Worm (Caenorhabditis elegans) whole organism, late embryonic: ENCODE data around the gene rtfo-1.

Experiments
- C08G9.2 ChIP-seq: sonication (generic microtip); optimal IDR thresholded peaks from 2 replicates; lab custom pipeline; 2016; ENCODE audit warnings: mild to moderate bottlenecking, missing genetic modification characterization, moderate library complexity, missing compliant biosample characterization
- C38D4.7 ChIP-seq: fragments of 200-800 bp; sonication (Bioruptor generic); optimal IDR thresholded peaks from 2 replicates; lab custom pipeline; 2018; ENCODE audit warnings: mild to moderate bottlenecking, missing genetic modification characterization, moderate library complexity, missing compliant biosample characterization
- T23F11.4 ChIP-seq: fragments of 200-800 bp; sonication (Bioruptor generic); optimal IDR thresholded peaks from 2 replicates; lab custom pipeline; 2018; ENCODE audit warnings: mild to moderate bottlenecking, missing genetic modification characterization, missing compliant biosample characterization
- ahr-1 ChIP-seq: sonication (generic microtip); optimal IDR thresholded peaks from 2 replicates; lab custom pipeline; 2016; ENCODE audit warnings: missing genetic modification characterization, missing compliant biosample characterization
- ceh-14 ChIP-seq: sonication (generic microtip); optimal IDR thresholded peaks from 2 replicates; lab custom pipeline; 2016; ENCODE audit warnings: missing genotype, missing genetic modification characterization, missing compliant biosample characterization
- ceh-18 ChIP-seq: sonication (generic microtip); optimal IDR thresholded peaks from 2 replicates; lab custom pipeline; 2016; ENCODE audit warnings: missing genetic modification characterization, missing compliant biosample characterization
- ceh-19 ChIP-seq: fragments of 200-800 bp; sonication (Bioruptor generic); optimal IDR thresholded peaks from 2 replicates; lab custom pipeline; 2018; ENCODE audit warnings: mild to moderate bottlenecking, missing genetic modification characterization, missing compliant biosample characterization
- ceh-31 ChIP-seq: sonication (generic microtip); optimal IDR thresholded peaks from 2 replicates; lab custom pipeline; 2016; ENCODE audit warnings: missing genetic modification characterization, missing compliant biosample characterization
- ceh-34 ChIP-seq: sonication (generic microtip); optimal IDR thresholded peaks from 2 replicates; lab custom pipeline; 2016; ENCODE audit warnings: mild to moderate bottlenecking, missing genetic modification characterization, missing compliant biosample characterization
- ceh-48 ChIP-seq: sonication (generic microtip); optimal IDR thresholded peaks from 2 replicates; lab custom pipeline; 2016; ENCODE audit warnings: missing genetic modification characterization, inconsistent platforms, missing compliant biosample characterization
- ceh-6 ChIP-seq: fragments of 200-800 bp; sonication (Bioruptor generic); optimal IDR thresholded peaks from 2 replicates; lab custom pipeline; 2018; ENCODE audit warnings: mild to moderate bottlenecking, missing genetic modification characterization, missing compliant biosample characterization
- ceh-9 ChIP-seq: sonication (generic microtip); optimal IDR thresholded peaks from 2 replicates; lab custom pipeline; 2016; ENCODE audit warnings: mild to moderate bottlenecking, missing genetic modification characterization, inconsistent platforms, missing compliant biosample characterization
- che-1 ChIP-seq: sonication (generic microtip); optimal IDR thresholded peaks from 2 replicates; lab custom pipeline; 2016; ENCODE audit warnings: mild to moderate bottlenecking, missing genetic modification characterization, missing compliant biosample characterization
- dve-1 ChIP-seq: sonication (generic microtip); optimal IDR thresholded peaks from 2 replicates; lab custom pipeline; 2017; ENCODE audit warnings: antibody characterized with exemption, mild to moderate bottlenecking, missing genetic modification characterization, missing compliant biosample characterization
- elt-2 ChIP-seq: sonication (generic microtip); optimal IDR thresholded peaks from 2 replicates; lab custom pipeline; 2016; ENCODE audit warnings: missing genetic modification reagents, missing genetic modification characterization, missing compliant biosample characterization
- elt-4 ChIP-seq: sonication (generic microtip); optimal IDR thresholded peaks from 2 replicates; lab custom pipeline; 2016; ENCODE audit warnings: missing genetic modification characterization, missing compliant biosample characterization
- fkh-10 ChIP-seq: fragments of 150-350 bp; optimal IDR thresholded peaks from 2 replicates; lab custom pipeline; 2014; ENCODE audit warnings: missing biosample characterization, missing genetic modification reagents, missing genetic modification characterization
- hlh-13 ChIP-seq: fragments of 200-800 bp; sonication (Bioruptor generic); optimal IDR thresholded peaks from 2 replicates; lab custom pipeline; 2018; ENCODE audit warnings: mild to moderate bottlenecking, missing genetic modification characterization, missing compliant biosample characterization
- hlh-6 ChIP-seq: sonication (generic microtip); optimal IDR thresholded peaks from 2 replicates; lab custom pipeline; 2016; ENCODE audit warnings: missing genotype, missing genetic modification characterization, missing compliant biosample characterization
- hlh-8 ChIP-seq: sonication (generic microtip); optimal IDR thresholded peaks from 2 replicates; lab custom pipeline; 2016; ENCODE audit warnings: missing genotype, missing genetic modification characterization, missing compliant biosample characterization
- lin-11 ChIP-seq: fragments of 200-800 bp; sonication (Bioruptor generic); optimal IDR thresholded peaks from 2 replicates; lab custom pipeline; 2018; ENCODE audit warnings: mild to moderate bottlenecking, missing genetic modification characterization, missing compliant biosample characterization
- nfya-1 ChIP-seq: sonication (generic microtip); optimal IDR thresholded peaks from 2 replicates; lab custom pipeline; 2017; ENCODE audit warnings: missing genetic modification characterization, mild to moderate bottlenecking, missing compliant biosample characterization, antibody characterized with exemption, moderate library complexity
- nhr-11 ChIP-seq: fragments of 150-350 bp; optimal IDR thresholded peaks from 2 replicates; lab custom pipeline; 2014; ENCODE audit warnings: missing biosample characterization, missing genetic modification characterization
- npax-4 ChIP-seq: sonication (generic microtip); optimal IDR thresholded peaks from 2 replicates; lab custom pipeline; 2016; ENCODE audit warnings: missing genetic modification characterization, missing compliant biosample characterization
- odd-2 ChIP-seq: sonication (generic microtip); optimal IDR thresholded peaks from 2 replicates; lab custom pipeline; 2017; ENCODE audit warnings: antibody characterized with exemption, mild to moderate bottlenecking, missing genetic modification characterization, missing compliant biosample characterization
- pax-1 ChIP-seq: fragments of 150-350 bp; optimal IDR thresholded peaks from 2 replicates; lab custom pipeline; 2014; ENCODE audit warnings: missing biosample characterization, missing genetic modification characterization
- pros-1 ChIP-seq: fragments of 150-350 bp; optimal IDR thresholded peaks from 2 replicates; lab custom pipeline; 2014; ENCODE audit warnings: missing biosample characterization, missing genetic modification reagents, missing genetic modification characterization
- ref-2 ChIP-seq: sonication (generic microtip); optimal IDR thresholded peaks from 2 replicates; lab custom pipeline; 2016; ENCODE audit warnings: missing genetic modification characterization, missing compliant biosample characterization
- sox-2 ChIP-seq: fragments of 200-800 bp; sonication (Bioruptor generic); IDR thresholded peaks from 2 replicates; pipeline ENCODE4 v1.3.6; 2022; ENCODE audit warnings: missing genetic modification reagents, missing genetic modification characterization, missing compliant biosample characterization
- syd-9 ChIP-seq: sonication (generic microtip); optimal IDR thresholded peaks from 2 replicates; lab custom pipeline; 2016; ENCODE audit warnings: mild to moderate bottlenecking, missing genetic modification characterization, moderate library complexity, missing compliant biosample characterization
- tbx-2 ChIP-seq: sonication (generic microtip); optimal IDR thresholded peaks from 2 replicates; lab custom pipeline; 2016; ENCODE audit warnings: missing genetic modification characterization, missing compliant biosample characterization
- tbx-7 ChIP-seq: sonication (generic microtip); optimal IDR thresholded peaks from 2 replicates; lab custom pipeline; 2016; ENCODE audit warnings: missing genotype, missing genetic modification characterization, missing compliant biosample characterization
- unc-42 ChIP-seq: sonication (generic microtip); optimal IDR thresholded peaks from 2 replicates; lab custom pipeline; 2016; ENCODE audit warnings: missing genotype, missing genetic modification characterization, missing compliant biosample characterization
- unc-55 ChIP-seq: sonication (generic microtip); optimal IDR thresholded peaks from 2 replicates; lab custom pipeline; 2017; ENCODE audit warnings: missing biosample characterization, missing genetic modification reagents, missing genetic modification characterization
- ztf-16 ChIP-seq: sonication (generic microtip); optimal IDR thresholded peaks from 2 replicates; lab custom pipeline; 2017; ENCODE audit warnings: missing genetic modification characterization, missing compliant biosample characterization

Gene rtfo-1

DNA sequence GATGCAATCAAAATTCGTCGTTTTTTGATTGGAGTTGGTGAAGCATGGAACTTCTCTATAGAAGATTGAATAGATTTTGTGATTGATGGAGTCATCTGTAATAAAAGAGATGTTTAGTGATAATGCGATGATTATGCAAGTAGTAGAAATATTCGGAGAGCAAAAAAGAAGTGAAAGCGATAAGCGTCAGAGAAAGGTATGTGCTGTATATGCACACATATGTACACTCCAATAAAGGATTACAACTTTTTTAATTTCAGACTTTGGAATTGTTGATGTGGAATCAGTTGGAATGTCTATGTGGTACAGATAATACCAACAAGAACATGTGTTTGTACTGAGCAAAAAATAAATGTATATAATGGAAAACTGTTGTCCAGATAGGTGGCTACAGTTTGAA is 12.2 kb downstream of the rtfo-1 start, which contains the start of gene F25B3.5:
Gene F25B3.5 (minus strand): TSS at position 101 of the 400 bp plus-strand sequence.
- TF ChIP-seq ceh-18 (tag; lab: Kevin White, UChicago) (no peak), ztf-16 (no peak), hlh-8 (tag; lab: Kevin White, UChicago) (no peak), hlh-6 (tag; lab: Kevin White, UChicago) (no peak), lin-11 (no peak), pax-1 (no peak), ceh-9 (tag; lab: Kevin White, UChicago) (no peak), dve-1 (tag; lab: Kevin White, UChicago) (no peak), elt-2 (tag; lab: Kevin White, UChicago) (no peak), ref-2 (tag; lab: Kevin White, UChicago) (no peak), npax-4 (no peak)

ce11 chrV:9568707-9569106 is 13.7 kb downstream of the rtfo-1 start, which contains the start of gene F25B3.4:
Gene F25B3.4 (minus strand): TSS chrV:9568807.
- TF ChIP-seq tbx-7 (tag; lab: Kevin White, UChicago): no peak
- TF ChIP-seq syd-9 (tag; lab: Kevin White, UChicago): no peak
- no peak for TF ChIP-seq ahr-1 (tag; lab: Kevin White, UChicago)
- TF ChIP-seq nhr-11 (tag; lab: Kevin White, UChicago): no peak
- TF ChIP-seq, all 69 proteins: peak for 0

DNA sequence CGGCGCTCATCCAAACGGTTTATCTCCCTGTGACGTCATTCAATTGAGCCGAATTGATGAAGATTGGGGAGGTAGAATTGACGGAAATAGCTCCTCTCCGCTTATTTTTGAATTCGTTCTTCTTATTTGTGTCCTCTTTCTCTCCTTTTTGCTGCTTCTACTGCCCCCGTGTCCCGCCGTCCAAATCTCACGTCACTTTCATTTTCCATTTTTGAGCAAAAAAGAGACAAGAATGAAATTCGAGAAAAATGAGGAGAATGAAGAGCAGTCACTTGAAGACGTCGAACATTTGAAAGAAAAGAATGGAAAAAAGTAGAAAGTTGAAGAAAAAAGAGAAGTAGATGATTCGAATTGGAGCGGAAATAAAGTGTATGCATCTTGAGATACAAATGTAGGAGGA is 18.9 kb downstream of the rtfo-1 start:
- TF ChIP-seq ceh-34 (tag; lab: Kevin White, UChicago) (no peak), C08G9.2 (tag; lab: Kevin White, UChicago) (no peak), ztf-16 (no peak), dve-1 (tag; lab: Kevin White, UChicago) (no peak), che-1 (tag; lab: Kevin White, UChicago) (no peak), ref-2 (tag; lab: Kevin White, UChicago) (no peak), ceh-18 (tag; lab: Kevin White, UChicago) (no peak)

ce11 chrV:9561624-9562179 is 20.7 kb downstream of the rtfo-1 start, which contains the start of gene rgef-1:
Gene rgef-1 (minus strand): TSS chrV:9561674.
- no peak for TF ChIP-seq unc-55
- TF ChIP-seq dve-1 (tag; lab: Kevin White, UChicago): no peak
- peak; percentile 17 for TF ChIP-seq pros-1
- TF ChIP-seq ceh-19: peak; percentile 44
- TF ChIP-seq elt-2 (tag; lab: Kevin White, UChicago): no peak
- peak; percentile 44 for TF ChIP-seq ceh-18 (tag; lab: Kevin White, UChicago)
- TF ChIP-seq C38D4.7 (GFP tag; lab: Kevin White, UChicago): no peak
- no peak for TF ChIP-seq T23F11.4 (GFP tag; lab: Kevin White, UChicago)
- peak; percentile 47 for TF ChIP-seq nfya-1
- TF ChIP-seq hlh-13 (GFP tag; lab: Kevin White, UChicago): no peak
- no peak for TF ChIP-seq elt-4 (tag; lab: Kevin White, UChicago)
- no peak for TF ChIP-seq ceh-6 (GFP tag; lab: Kevin White, UChicago)
- peak; percentile 89 for TF ChIP-seq ceh-48 (tag; lab: Kevin White, UChicago)
- TF ChIP-seq unc-42: peak; percentile 87
- TF ChIP-seq npax-4: no peak
- TF ChIP-seq tbx-2: peak; percentile 59
- TF ChIP-seq odd-2 (tag; lab: Kevin White, UChicago): no peak
- TF ChIP-seq lin-11: no peak
- peak; percentile 37 for TF ChIP-seq ceh-34 (tag; lab: Kevin White, UChicago)
- peak; percentile 85 for TF ChIP-seq ceh-31 (tag; lab: Kevin White, UChicago)
- no peak for TF ChIP-seq hlh-6 (tag; lab: Kevin White, UChicago)
- TF ChIP-seq ref-2 (tag; lab: Kevin White, UChicago): peak; percentile 20
- no peak for TF ChIP-seq sox-2 (GFP tag; lab: Robert Waterston, UW)
- TF ChIP-seq C08G9.2 (tag; lab: Kevin White, UChicago): peak; percentile 33
- peak; percentile 76 for TF ChIP-seq ceh-14 (tag; lab: Kevin White, UChicago)
- no peak for TF ChIP-seq fkh-10 (GFP tag; lab: Kevin White, UChicago)
